Worm (Caenorhabditis elegans) whole organism, young adult: ENCODE measurements around the gene C33A12.19.
A peak's percentile ranks its signal among the peaks of the same experiment; 100 is the strongest.

Experiments
- F22D6.2 ChIP-seq: sonication (generic microtip); optimal IDR thresholded peaks from 2 replicates; lab custom pipeline; 2016; ENCODE audit warnings: mild to moderate bottlenecking, missing genetic modification characterization, missing compliant biosample characterization
- F33H1.4 ChIP-seq: fragments of 200-800 bp; sonication (Bioruptor generic); IDR thresholded peaks from 2 replicates; pipeline ENCODE4 v1.3.6; 2022; ENCODE audit warnings: missing genetic modification reagents, missing genetic modification characterization, missing compliant biosample characterization
- F37B4.10 ChIP-seq: fragments of 200-800 bp; sonication (Bioruptor generic); IDR thresholded peaks from 2 replicates; pipeline ENCODE4 v1.3.6; 2022; ENCODE audit warnings: missing genetic modification characterization, missing compliant biosample characterization
- F49E8.2 ChIP-seq: sonication (generic microtip); optimal IDR thresholded peaks from 3 replicates; lab custom pipeline; 2017; ENCODE audit warnings: missing genetic modification characterization, mild to moderate bottlenecking, missing compliant biosample characterization, antibody characterized with exemption, moderate library complexity; ENCODE audit not compliant: insufficient read depth
- K12H6.12 ChIP-seq: fragments of 200-800 bp; sonication (Bioruptor generic); optimal IDR thresholded peaks from 2 replicates; lab custom pipeline; 2018; ENCODE audit warnings: mild to moderate bottlenecking, missing genetic modification characterization, missing compliant biosample characterization
- T07F8.4 ChIP-seq: sonication (generic microtip); optimal IDR thresholded peaks from 2 replicates; lab custom pipeline; 2016; ENCODE audit warnings: mild to moderate bottlenecking, missing genetic modification characterization, moderate library complexity, missing compliant biosample characterization
- Y53F4B.3 ChIP-seq: fragments of 200-800 bp; sonication (Bioruptor generic); IDR thresholded peaks from 2 replicates; pipeline ENCODE4 v1.3.6; 2022; ENCODE audit warnings: missing genetic modification reagents, missing genetic modification characterization, missing compliant biosample characterization
- Y67H2A.10 ChIP-seq: fragments of 200-800 bp; sonication (Bioruptor generic); conservative IDR thresholded peaks from 2 replicates; pipeline ENCODE4 v1.3.6; 2022; ENCODE audit warnings: missing genetic modification reagents, missing genetic modification characterization, missing compliant biosample characterization
- Y79H2A.3 ChIP-seq: fragments of 200-800 bp; sonication (Bioruptor generic); conservative IDR thresholded peaks from 2 replicates; pipeline ENCODE4 v1.3.6; 2022; ENCODE audit warnings: missing genetic modification reagents, missing genetic modification characterization, missing compliant biosample characterization
- bed-2 ChIP-seq: fragments of 200-800 bp; sonication (Bioruptor generic); IDR thresholded peaks from 2 replicates; pipeline ENCODE4 v1.3.6; 2022; ENCODE audit warnings: missing genetic modification reagents, missing genetic modification characterization, missing compliant biosample characterization
- ccch-3 ChIP-seq: fragments of 200-800 bp; sonication (Bioruptor generic); optimal IDR thresholded peaks from 2 replicates; lab custom pipeline; 2018; ENCODE audit warnings: mild to moderate bottlenecking, missing genetic modification characterization, missing compliant biosample characterization
- ceh-40 ChIP-seq: fragments of 200-800 bp; sonication (Bioruptor generic); IDR thresholded peaks from 2 replicates; pipeline ENCODE4 v1.3.6; 2022; ENCODE audit warnings: missing genetic modification characterization, missing compliant biosample characterization
- ceh-79 ChIP-seq: sonication (generic microtip); optimal IDR thresholded peaks from 2 replicates; lab custom pipeline; 2017; ENCODE audit warnings: mild to moderate bottlenecking, missing genetic modification characterization, missing compliant biosample characterization
- die-1 ChIP-seq: sonication (generic microtip); optimal IDR thresholded peaks from 2 replicates; lab custom pipeline; 2016; ENCODE audit warnings: missing genotype, mild to moderate bottlenecking, missing genetic modification characterization, missing compliant biosample characterization
- dpl-1 ChIP-seq: fragments of 150-350 bp; optimal IDR thresholded peaks from 2 replicates; lab custom pipeline; 2014; ENCODE audit warnings: missing biosample characterization, missing genetic modification reagents, missing genetic modification characterization
- egl-44 ChIP-seq: fragments of 200-800 bp; sonication (Bioruptor generic); IDR thresholded peaks from 2 replicates; pipeline ENCODE4 v1.3.6; 2022; ENCODE audit warnings: missing genetic modification reagents, missing genetic modification characterization, missing compliant biosample characterization
- gei-17 ChIP-seq: fragments of 200-800 bp; sonication (Bioruptor generic); optimal IDR thresholded peaks from 2 replicates; lab custom pipeline; 2018; ENCODE audit warnings: mild to moderate bottlenecking, missing genetic modification characterization, missing compliant biosample characterization
- hlh-12 ChIP-seq: sonication (generic microtip); optimal IDR thresholded peaks from 2 replicates; lab custom pipeline; 2016; ENCODE audit warnings: missing genetic modification characterization, missing compliant biosample characterization
- hrde-1 ChIP-seq: sonication (generic microtip); optimal IDR thresholded peaks from 2 replicates; lab custom pipeline; 2016; ENCODE audit warnings: missing genetic modification characterization, mild to moderate bottlenecking, missing compliant biosample characterization, moderate library complexity, missing genotype, missing genetic modification reagents, borderline replicate concordance
- let-607 ChIP-seq, 2 experiments: fragments of 200-800 bp in 1 of 2; sonication (Bioruptor generic) in 1 of 2; sonication (generic microtip) in 1 of 2; optimal IDR thresholded peaks; 2 replicates each; lab custom pipeline; 2016 to 2018; ENCODE audit warnings: mild to moderate bottlenecking in 2 of 2, missing compliant biosample characterization in 2 of 2, missing genetic modification characterization in 2 of 2, moderate library complexity in 2 of 2, missing genotype in 1 of 2
- lin-40 ChIP-seq: sonication (generic microtip); optimal IDR thresholded peaks from 2 replicates; lab custom pipeline; 2016; ENCODE audit warnings: missing genetic modification characterization, mild to moderate bottlenecking, missing compliant biosample characterization, missing genotype, missing genetic modification reagents
- lsy-27 ChIP-seq: sonication (generic microtip); optimal IDR thresholded peaks from 2 replicates; lab custom pipeline; 2017; ENCODE audit warnings: missing genetic modification characterization, mild to moderate bottlenecking, missing compliant biosample characterization, antibody characterized with exemption, missing genotype, borderline replicate concordance; ENCODE audit not compliant: insufficient read depth
- nfya-2 ChIP-seq: fragments of 200-800 bp; sonication (Bioruptor generic); IDR thresholded peaks from 2 replicates; pipeline ENCODE4 v1.3.6; 2022; ENCODE audit warnings: missing genetic modification reagents, missing genetic modification characterization, missing compliant biosample characterization
- nhr-80 ChIP-seq: sonication (generic microtip); optimal IDR thresholded peaks from 2 replicates; lab custom pipeline; 2016; ENCODE audit warnings: missing genetic modification characterization, missing compliant biosample characterization
- nhr-90 ChIP-seq: sonication (generic microtip); optimal IDR thresholded peaks from 2 replicates; lab custom pipeline; 2016; ENCODE audit warnings: missing genotype, mild to moderate bottlenecking, missing genetic modification characterization, missing compliant biosample characterization
- repo-1 ChIP-seq: sonication (generic microtip); optimal IDR thresholded peaks from 2 replicates; lab custom pipeline; 2017; ENCODE audit warnings: mild to moderate bottlenecking, missing genetic modification characterization, missing compliant biosample characterization
- sea-2 ChIP-seq: fragments of 200-800 bp; sonication (Bioruptor generic); IDR thresholded peaks from 2 replicates; pipeline ENCODE4 v1.3.6; 2022; ENCODE audit warnings: missing genetic modification characterization, missing compliant biosample characterization
- snpc-3.4 ChIP-seq: sonication (generic microtip); optimal IDR thresholded peaks from 2 replicates; lab custom pipeline; 2017; ENCODE audit warnings: missing genetic modification characterization, mild to moderate bottlenecking, missing compliant biosample characterization, antibody characterized with exemption, moderate library complexity, missing genotype, missing genetic modification reagents
- somi-1 ChIP-seq: fragments of 200-800 bp; sonication (Bioruptor generic); optimal IDR thresholded peaks from 2 replicates; lab custom pipeline; 2018; ENCODE audit warnings: mild to moderate bottlenecking, missing genetic modification characterization, missing compliant biosample characterization
- sptf-2 ChIP-seq: fragments of 200-800 bp; sonication (Bioruptor generic); optimal IDR thresholded peaks from 2 replicates; lab custom pipeline; 2018; ENCODE audit warnings: mild to moderate bottlenecking, missing genetic modification characterization, missing compliant biosample characterization
- unc-62 ChIP-seq: fragments of 150-350 bp; optimal IDR thresholded peaks from 2 replicates; lab custom pipeline; 2014; ENCODE audit warnings: missing biosample characterization, missing genetic modification reagents, missing genetic modification characterization
- xnd-1 ChIP-seq: sonication (generic microtip); optimal IDR thresholded peaks from 2 replicates; lab custom pipeline; 2016; ENCODE audit warnings: missing genotype, missing genetic modification reagents, missing genetic modification characterization, missing compliant biosample characterization
- zfh-2 ChIP-seq: fragments of 200-800 bp; sonication (Bioruptor generic); conservative IDR thresholded peaks from 2 replicates; pipeline ENCODE4 v1.3.6; 2022; ENCODE audit warnings: missing genetic modification reagents, missing genetic modification characterization, missing compliant biosample characterization
- zim-3 ChIP-seq: sonication (generic microtip); optimal IDR thresholded peaks from 2 replicates; lab custom pipeline; 2017; ENCODE audit warnings: mild to moderate bottlenecking, missing genetic modification characterization, moderate library complexity, missing compliant biosample characterization

The C33A12.19 gene

ce11 chrIV:9536124-9536523, 19.3 kb downstream of the C33A12.19 start:
- no peak for TF ChIP-seq dpl-1 (GFP tag; lab: Kevin White, UChicago)
- no peak for TF ChIP-seq sea-2 (GFP tag; lab: Robert Waterston, UW)
- no peak for TF ChIP-seq snpc-3.4 (tag; lab: Kevin White, UChicago)
- no peak for TF ChIP-seq Y53F4B.3
- no peak for TF ChIP-seq bed-2
- TF ChIP-seq hlh-12 (tag; lab: Kevin White, UChicago), result no peak
- TF ChIP-seq gei-17 (GFP tag; lab: Kevin White, UChicago), result no peak
- no peak for TF ChIP-seq lin-40
- TF ChIP-seq F49E8.2 (tag; lab: Kevin White, UChicago), result no peak
- TF ChIP-seq somi-1 (GFP tag; lab: Kevin White, UChicago), result no peak
- no peak for TF ChIP-seq egl-44 (GFP tag; lab: Robert Waterston, UW)
- TF ChIP-seq zfh-2, result no peak
- no peak for TF ChIP-seq ceh-79 (tag; lab: Kevin White, UChicago)
- no peak for TF ChIP-seq F37B4.10 (GFP tag; lab: Robert Waterston, UW)
- no peak for TF ChIP-seq K12H6.12 (tag; lab: Kevin White, UChicago)

ce11 chrIV:9537500-9537899, 20.7 kb downstream of the C33A12.19 start:
- no peak for TF ChIP-seq F22D6.2
- no peak for TF ChIP-seq sptf-2 (GFP tag; lab: Kevin White, UChicago)
- no peak for TF ChIP-seq somi-1 (GFP tag; lab: Kevin White, UChicago)
- no peak for TF ChIP-seq Y79H2A.3 (GFP tag; lab: Robert Waterston, UW)
- TF ChIP-seq zim-3 (tag; lab: Kevin White, UChicago), result no peak
- no peak for TF ChIP-seq ceh-40 (GFP tag; lab: Robert Waterston, UW)
- no peak for TF ChIP-seq Y67H2A.10
- peak; percentile 89 for TF ChIP-seq nhr-80 (tag; lab: Kevin White, UChicago)
- TF ChIP-seq repo-1 (tag; lab: Kevin White, UChicago), result no peak
- no peak for TF ChIP-seq F33H1.4 (GFP tag; lab: Robert Waterston, UW)
- no peak for TF ChIP-seq hrde-1
- no peak for TF ChIP-seq ceh-79 (tag; lab: Kevin White, UChicago)
- no peak for TF ChIP-seq T07F8.4 (tag; lab: Kevin White, UChicago)
- no peak for TF ChIP-seq die-1 (tag; lab: Kevin White, UChicago)
- peak in 1 of 2 experiments; percentile 13 for TF ChIP-seq let-607 (tag; optimal IDR thresholded peaks at IDR 0.05; lab: Kevin White, UChicago)
- no peak for TF ChIP-seq nfya-2
- no peak for TF ChIP-seq ccch-3 (GFP tag; lab: Kevin White, UChicago)
- TF ChIP-seq nhr-90 (tag; lab: Kevin White, UChicago), result no peak
- no peak for TF ChIP-seq xnd-1 (tag; lab: Kevin White, UChicago)
- TF ChIP-seq unc-62 (GFP tag; lab: Kevin White, UChicago), result peak; percentile 38
- TF ChIP-seq, all 124 proteins: peak for 3

- TF ChIP-seq unc-62 (GFP tag; lab: Kevin White, UChicago), result peak; percentile 45
- TF ChIP-seq snpc-3.4 (tag; lab: Kevin White, UChicago), result no peak
- TF ChIP-seq egl-44 (GFP tag; lab: Robert Waterston, UW), result 0 out of 2 replicates have a peak, but pooled peaks have one; percentile 10
- TF ChIP-seq lsy-27 (tag; lab: Kevin White, UChicago), result no peak
- TF ChIP-seq let-607 (tag; optimal IDR thresholded peaks at IDR 0.05; lab: Kevin White, UChicago), result peak; percentile 14 to 77
- peak; percentile 61 for TF ChIP-seq nhr-80 (tag; lab: Kevin White, UChicago)
Measured at ce11 chrIV:9538214-9538613, 21.4 kb downstream of the C33A12.19 start.
